Fruit fly (Drosophila melanogaster): ENCODE results near the gene CG9098.

CG9098 gene

DNA sequence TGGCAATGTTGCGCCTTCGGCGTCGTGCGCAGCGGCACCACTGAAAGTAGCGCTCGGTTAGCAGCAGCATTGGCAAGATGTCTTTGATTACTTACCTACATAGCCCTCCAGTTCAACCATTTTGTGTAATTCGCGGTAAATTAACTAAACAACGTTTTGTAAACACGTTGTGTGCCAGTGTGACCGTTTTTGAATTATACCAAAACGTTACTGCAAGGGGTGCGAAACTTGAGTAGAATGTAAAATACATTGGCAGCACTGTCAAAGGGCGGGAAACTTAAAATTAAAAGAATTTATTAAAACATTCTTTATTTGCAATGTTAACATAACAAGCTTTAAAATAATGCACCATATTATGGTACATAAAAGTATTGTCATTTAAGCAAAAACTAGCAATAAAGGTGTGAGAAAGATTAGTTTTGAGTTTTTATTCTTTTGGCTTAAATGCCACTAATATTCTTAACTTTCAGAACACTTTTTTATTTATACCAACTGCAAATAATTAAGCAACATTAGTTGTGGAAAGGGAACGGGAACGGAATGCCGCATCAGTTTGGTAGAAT lies 12.3 kb upstream of the CG9098 start, which contains the start of gene CG9107 (continued):
- TF ChIP-seq D19A (tag; optimal IDR thresholded peaks at IDR 0.05) (peak; percentile 36), CG34224 (GFP tag; IDR thresholded peaks at IDR 0.05; ENCODE audit: partially characterized antibody) (0 out of 3 replicates have a peak, but pooled peaks have one; percentile 16), CG5180 (GFP tag; optimal IDR thresholded peaks at IDR 0.05) (no peak), Mrtf (GFP tag; IDR thresholded peaks at IDR 0.05) (no peak), kah (GFP tag; optimal IDR thresholded peaks at IDR 0.05) (no peak), fd96Cb (tag; optimal IDR thresholded peaks at IDR 0.05) (no peak), TFAM (GFP tag; optimal IDR thresholded peaks at IDR 0.05) (no peak), dmrt99B (tag; optimal IDR thresholded peaks at IDR 0.05) (no peak), al (GFP tag; IDR thresholded peaks at IDR 0.05) (no peak), CG14441 (GFP tag; IDR thresholded peaks at IDR 0.05) (no peak), CG10267 (tag; optimal IDR thresholded peaks at IDR 0.05) (peak; percentile 34), amos (GFP tag; IDR thresholded peaks at IDR 0.05; ENCODE audit: partially characterized antibody) (peak; percentile 18; the same call in 1 of the 2 replicates), CG17186 (GFP tag; optimal IDR thresholded peaks at IDR 0.05) (peak; percentile 58), YL-1 (GFP tag; optimal IDR thresholded peaks at IDR 0.05) (peak; percentile 25), Aef1 (GFP tag; IDR thresholded peaks at IDR 0.05) (no peak), CG14860 (GFP tag; IDR thresholded peaks at IDR 0.05; ENCODE audit: partially characterized antibody) (0 out of 3 replicates have a peak, but pooled peaks have one; percentile 11), tap (tag; optimal IDR thresholded peaks at IDR 0.05) (no peak), CG12659 (GFP tag; optimal IDR thresholded peaks at IDR 0.05) (peak; percentile 10), sr (GFP tag; IDR thresholded peaks at IDR 0.05) (no peak), CG14014 (GFP tag; IDR thresholded peaks at IDR 0.05) (no peak), az2 (GFP tag; optimal IDR thresholded peaks at IDR 0.05) (no peak), pzg (GFP tag; optimal IDR thresholded peaks at IDR 0.05) (peak; percentile 92), Max (GFP tag; optimal IDR thresholded peaks at IDR 0.05) (peak; percentile 47), CG17568 (GFP tag; optimal IDR thresholded peaks at IDR 0.05) (no peak), dm (GFP tag; optimal IDR thresholded peaks at IDR 0.05) (peak; percentile 92), ara (GFP tag; IDR thresholded peaks at IDR 0.05) (no peak), CG15514 (GFP tag; optimal IDR thresholded peaks at IDR 0.05) (peak; percentile 39), CG17359 (tag; optimal IDR thresholded peaks at IDR 0.05) (peak; percentile 3), CG11504 (tag; optimal IDR thresholded peaks at IDR 0.05) (peak; percentile 0), CG4617 (GFP tag; optimal IDR thresholded peaks at IDR 0.05; ENCODE audit: borderline replicate concordance) (peak; percentile 47), H15 (GFP tag; IDR thresholded peaks at IDR 0.05) (no peak), CG12236 (GFP tag; optimal IDR thresholded peaks at IDR 0.05) (no peak), Pdp1 (GFP tag; optimal IDR thresholded peaks at IDR 0.05) (peak in 1 of 2 experiments; percentile 34), CG1602 (GFP tag; optimal IDR thresholded peaks at IDR 0.05) (no peak), sc (optimal IDR thresholded peaks at IDR 0.05) (no peak), sc (GFP tag; optimal IDR thresholded peaks at IDR 0.05) (no peak), CG13287 (GFP tag; IDR thresholded peaks at IDR 0.05; ENCODE audit: partially characterized antibody) (peak; percentile 32; the same call in 1 of the 2 replicates), MBD-R2 (GFP tag; IDR thresholded peaks at IDR 0.05) (peak; percentile 68; the same call in 1 of the 2 replicates), CG7556 (GFP tag; optimal IDR thresholded peaks at IDR 0.05) (no peak), knrl (GFP tag; IDR thresholded peaks at IDR 0.05; ENCODE audit: partially characterized antibody) (peak; percentile 43; the same call in 1 of the 3 replicates), Lpt (GFP tag; optimal IDR thresholded peaks at IDR 0.05) (no peak), CG9876 (GFP tag; optimal IDR thresholded peaks at IDR 0.05) (no peak), trem (tag; optimal IDR thresholded peaks at IDR 0.05) (peak; percentile 90), Lhr (GFP tag; optimal IDR thresholded peaks at IDR 0.05) (peak; percentile 25), HLH4C (GFP tag; IDR thresholded peaks at IDR 0.05; ENCODE audit: partially characterized antibody) (no peak)

All from whole organism, embryonic.